Worm (Caenorhabditis elegans) whole organism, L4/young adult: ENCODE data around the gene B0252.5.

Source experiments
- W03F9.2 ChIP-seq: fragments of 150-350 bp; optimal IDR thresholded peaks from 2 replicates; lab custom pipeline; 2014; ENCODE audit warnings: missing biosample characterization, missing genetic modification characterization
- dao-5 ChIP-seq: sonication (generic microtip); optimal IDR thresholded peaks from 2 replicates; lab custom pipeline; 2016; ENCODE audit warnings: missing genotype, missing genetic modification characterization, moderate library complexity, missing compliant biosample characterization
- him-1 ChIP-seq: sonication (generic microtip); optimal IDR thresholded peaks from 2 replicates; lab custom pipeline; 2016; ENCODE audit warnings: missing genotype, missing genetic modification reagents, missing genetic modification characterization, missing compliant biosample characterization

ce11 chrII:6876957-6877356, 41.7 kb downstream of the B0252.5 start, which contains the start of gene slc-36.5:
- TF ChIP-seq him-1, result no peak
- no peak for TF ChIP-seq W03F9.2 (tag; lab: Kevin White, UChicago)
- TF ChIP-seq dao-5 (tag; lab: Kevin White, UChicago), result no peak
